Fruit fly (Drosophila melanogaster) whole organism, embryonic: Measurements from ENCODE around the gene CG8952.

Source experiments
- CG10565 ChIP-seq: fragments of 200-800 bp; sonication (Bioruptor generic); optimal IDR thresholded peaks from 3 replicates; lab custom pipeline; 2016; ENCODE audit warnings: missing biosample characterization, mild to moderate bottlenecking, missing genetic modification characterization
- CG11247 ChIP-seq: fragments of 200-800 bp; sonication (Bioruptor generic); IDR thresholded peaks from 2 replicates; pipeline ENCODE4 v1.3.6; 2022; ENCODE audit warnings: missing biosample characterization, missing genetic modification characterization
- CG13894 ChIP-seq: fragments of 200-800 bp; sonication (Bioruptor generic); optimal IDR thresholded peaks from 3 replicates; lab custom pipeline; 2018; ENCODE audit warnings: missing biosample characterization, mild to moderate bottlenecking, missing genetic modification characterization, moderate library complexity
- CG15073 ChIP-seq: fragments of 200-800 bp; sonication (Bioruptor generic); optimal IDR thresholded peaks from 2 replicates; lab custom pipeline; 2016; ENCODE audit warnings: missing biosample characterization, missing genetic modification characterization
- CG1602 ChIP-seq: fragments of 200-800 bp; sonication (Bioruptor generic); optimal IDR thresholded peaks from 3 replicates; lab custom pipeline; 2016; ENCODE audit warnings: missing biosample characterization, missing genetic modification characterization
- CG17186 ChIP-seq: fragments of 200-800 bp; sonication (Bioruptor generic); optimal IDR thresholded peaks from 3 replicates; lab custom pipeline; 2017; ENCODE audit warnings: missing biosample characterization, missing genetic modification reagents, missing genetic modification characterization
- CG17612 ChIP-seq: fragments of 200-800 bp; sonication (Bioruptor generic); IDR thresholded peaks from 2 replicates; pipeline ENCODE4 v1.3.6; 2022; ENCODE audit warnings: missing biosample characterization, missing genetic modification characterization
- CG32767 ChIP-seq: fragments of 200-800 bp; sonication (Bioruptor generic); IDR thresholded peaks from 2 replicates; pipeline ENCODE4 v1.3.6; 2022; ENCODE audit warnings: missing biosample characterization, missing genetic modification characterization
- CG3838 ChIP-seq: fragments of 200-800 bp; sonication (Bioruptor generic); optimal IDR thresholded peaks from 3 replicates; lab custom pipeline; 2016; ENCODE audit warnings: missing biosample characterization, missing genetic modification characterization
- CG3995 ChIP-seq: fragments of 200-800 bp; sonication (Bioruptor generic); optimal IDR thresholded peaks from 3 replicates; lab custom pipeline; 2016; ENCODE audit warnings: missing biosample characterization, missing genetic modification characterization
- CG43689 ChIP-seq: fragments of 200-800 bp; sonication (Bioruptor generic); IDR thresholded peaks from 2 replicates; pipeline ENCODE4 v1.3.6; 2022; ENCODE audit warnings: missing biosample characterization, missing genetic modification characterization
- CG4404 ChIP-seq: fragments of 200-800 bp; sonication (Bioruptor generic); IDR thresholded peaks from 2 replicates; pipeline ENCODE4 v1.3.6; 2022; ENCODE audit warnings: missing biosample characterization, missing genetic modification characterization
- CG4707 ChIP-seq: fragments of 200-800 bp; sonication (Bioruptor generic); optimal IDR thresholded peaks from 2 replicates; lab custom pipeline; 2018; ENCODE audit warnings: missing biosample characterization, mild to moderate bottlenecking, missing genetic modification characterization, moderate library complexity
- CG7963 ChIP-seq: fragments of 200-800 bp; sonication (Bioruptor generic); IDR thresholded peaks from 3 replicates; pipeline ENCODE4 v1.3.6; 2022; ENCODE audit warnings: missing biosample characterization, missing genetic modification characterization; ENCODE audit not compliant: partially characterized antibody
- CG8478 ChIP-seq: fragments of >200 bp; optimal IDR thresholded peaks from 2 replicates; lab custom pipeline; 2018
- CG8944 ChIP-seq: fragments of 200-800 bp; sonication (Bioruptor generic); optimal IDR thresholded peaks from 3 replicates; lab custom pipeline; 2016; ENCODE audit warnings: missing biosample characterization, missing genetic modification characterization
- CG9932 ChIP-seq: fragments of 200-800 bp; sonication (Bioruptor generic); IDR thresholded peaks from 2 replicates; pipeline ENCODE4 v1.3.6; 2022; ENCODE audit warnings: missing biosample characterization, missing genetic modification characterization
- CrebB ChIP-seq: fragments of 200-800 bp; sonication (Bioruptor generic); optimal IDR thresholded peaks from 3 replicates; lab custom pipeline; 2018; ENCODE audit warnings: missing biosample characterization, mild to moderate bottlenecking, missing genetic modification characterization
- Deaf1 ChIP-seq: fragments of 200-800 bp; optimal IDR thresholded peaks from 3 replicates; lab custom pipeline; 2019; ENCODE audit warnings: missing biosample characterization, mild to moderate bottlenecking, missing genetic modification characterization, moderate library complexity
- HLHmδ ChIP-seq: fragments of 200-800 bp; sonication (Bioruptor generic); optimal IDR thresholded peaks from 2 replicates; lab custom pipeline; 2018; ENCODE audit warnings: missing biosample characterization, mild to moderate bottlenecking, missing genetic modification characterization, moderate library complexity
- Hr51 ChIP-seq, 2 experiments: fragments of 200-800 bp; sonication (Bioruptor generic); optimal IDR thresholded peaks; 2 replicates in 1 of 2; 3 replicates in 1 of 2; lab custom pipeline; 2016 to 2018; ENCODE audit warnings: missing biosample characterization in 2 of 2, missing genetic modification characterization in 2 of 2, mild to moderate bottlenecking in 1 of 2, moderate library complexity in 1 of 2
- MBD-R2 ChIP-seq: fragments of 200-800 bp; sonication (Bioruptor generic); IDR thresholded peaks from 2 replicates; pipeline ENCODE4 v1.3.6; 2022; ENCODE audit warnings: missing biosample characterization, missing genetic modification characterization
- MESR4 ChIP-seq: fragments of 200-800 bp; sonication (Bioruptor generic); optimal IDR thresholded peaks from 2 replicates; lab custom pipeline; 2018; ENCODE audit warnings: missing biosample characterization, mild to moderate bottlenecking, missing genetic modification characterization, moderate library complexity
- Max ChIP-seq: fragments of 200-800 bp; sonication (Bioruptor generic); optimal IDR thresholded peaks from 2 replicates; lab custom pipeline; 2016; ENCODE audit warnings: missing biosample characterization, mild to moderate bottlenecking, missing genetic modification characterization
- Poxn ChIP-seq: fragments of 200-800 bp; sonication (Bioruptor generic); IDR thresholded peaks from 2 replicates; pipeline ENCODE4 v1.3.6; 2022; ENCODE audit warnings: missing biosample characterization, missing genetic modification characterization
- Ravus ChIP-seq: fragments of 200-800 bp; sonication (Bioruptor generic); IDR thresholded peaks from 2 replicates; pipeline ENCODE4 v1.3.6; 2022; ENCODE audit warnings: missing biosample characterization, missing genetic modification characterization
- Sin3A ChIP-seq: fragments of >200 bp; optimal IDR thresholded peaks from 2 replicates; lab custom pipeline; 2018
- Tbp ChIP-seq: fragments of >200 bp; optimal IDR thresholded peaks from 2 replicates; lab custom pipeline; 2018; ENCODE audit warnings: missing biosample characterization, missing genetic modification characterization
- al ChIP-seq: fragments of 200-800 bp; sonication (Bioruptor generic); IDR thresholded peaks from 2 replicates; pipeline ENCODE4 v1.3.6; 2022; ENCODE audit warnings: missing biosample characterization, missing genetic modification characterization
- aop ChIP-seq: fragments of 200-800 bp; sonication (Bioruptor generic); IDR thresholded peaks from 2 replicates; pipeline ENCODE4 v1.3.6; 2022; ENCODE audit warnings: missing biosample characterization, missing genetic modification characterization
- bigmax ChIP-seq: fragments of 200-800 bp; sonication (Bioruptor generic); optimal IDR thresholded peaks from 2 replicates; lab custom pipeline; 2018; ENCODE audit warnings: missing biosample characterization, mild to moderate bottlenecking, missing genetic modification characterization
- bowl ChIP-seq: fragments of 200-800 bp; sonication (Bioruptor generic); IDR thresholded peaks from 2 replicates; pipeline ENCODE4 v1.3.6; 2022; ENCODE audit warnings: missing biosample characterization, missing genetic modification characterization
- br ChIP-seq: fragments of >200 bp; optimal IDR thresholded peaks from 2 replicates; lab custom pipeline; 2017
- cato ChIP-seq: fragments of 200-800 bp; sonication (Bioruptor generic); optimal IDR thresholded peaks from 2 replicates; lab custom pipeline; 2016; ENCODE audit warnings: missing biosample characterization, missing genetic modification characterization, borderline replicate concordance
- chm ChIP-seq: fragments of 200-800 bp; sonication (Bioruptor generic); IDR thresholded peaks from 2 replicates; pipeline ENCODE4 v1.3.6; 2022; ENCODE audit warnings: missing biosample characterization, missing genetic modification characterization
- crol ChIP-seq: fragments of 200-800 bp; sonication (Bioruptor generic); IDR thresholded peaks from 2 replicates; pipeline ENCODE4 v1.3.6; 2022; ENCODE audit warnings: missing biosample characterization, missing genetic modification characterization
- dati ChIP-seq: fragments of 200-800 bp; sonication (Bioruptor generic); IDR thresholded peaks from 2 replicates; pipeline ENCODE4 v1.3.6; 2022; ENCODE audit warnings: missing biosample characterization, missing genetic modification characterization
- ems ChIP-seq: fragments of 200-800 bp; sonication (Bioruptor generic); optimal IDR thresholded peaks from 3 replicates; lab custom pipeline; 2016; ENCODE audit warnings: missing biosample characterization, missing genetic modification characterization
- ewg ChIP-seq: fragments of 200-800 bp; sonication (Bioruptor generic); optimal IDR thresholded peaks from 3 replicates; lab custom pipeline; 2017; ENCODE audit warnings: mild to moderate bottlenecking, missing biosample characterization, missing genetic modification reagents, missing genetic modification characterization
- fd102C ChIP-seq: fragments of 200-800 bp; sonication (Bioruptor generic); optimal IDR thresholded peaks from 2 replicates; lab custom pipeline; 2018; ENCODE audit warnings: missing biosample characterization, mild to moderate bottlenecking, missing genetic modification characterization, moderate library complexity
- gro ChIP-seq: fragments of 200-800 bp; sonication (Bioruptor generic); optimal IDR thresholded peaks from 2 replicates; lab custom pipeline; 2016; ENCODE audit warnings: missing biosample characterization, missing genetic modification characterization
- hth ChIP-seq: fragments of >200 bp; optimal IDR thresholded peaks from 2 replicates; lab custom pipeline; 2017; ENCODE audit warnings: inconsistent platforms
- ind ChIP-seq: fragments of 200-800 bp; sonication (Bioruptor generic); optimal IDR thresholded peaks from 3 replicates; lab custom pipeline; 2016; ENCODE audit warnings: missing biosample characterization, missing genetic modification characterization
- knrl ChIP-seq: fragments of 200-800 bp; sonication (Bioruptor generic); IDR thresholded peaks from 3 replicates; pipeline ENCODE4 v1.3.6; 2022; ENCODE audit warnings: missing biosample characterization, missing genetic modification characterization; ENCODE audit not compliant: partially characterized antibody
- lab ChIP-seq: fragments of 200-800 bp; sonication (Bioruptor generic); optimal IDR thresholded peaks from 3 replicates; lab custom pipeline; 2017; ENCODE audit warnings: missing biosample characterization, missing genetic modification characterization, mild to moderate bottlenecking, moderate library complexity, missing genetic modification reagents
- mam ChIP-seq: fragments of 200-800 bp; sonication (Bioruptor generic); optimal IDR thresholded peaks from 3 replicates; lab custom pipeline; 2016; ENCODE audit warnings: missing biosample characterization, missing genetic modification characterization
- pfk ChIP-seq: fragments of 200-800 bp; sonication (Bioruptor generic); optimal IDR thresholded peaks from 2 replicates; lab custom pipeline; 2018; ENCODE audit warnings: missing biosample characterization, mild to moderate bottlenecking, missing genetic modification characterization, moderate library complexity
- salm ChIP-seq: fragments of 200-800 bp; sonication (Bioruptor generic); optimal IDR thresholded peaks from 2 replicates; lab custom pipeline; 2018; ENCODE audit warnings: missing biosample characterization, mild to moderate bottlenecking, missing genetic modification characterization
- shn ChIP-seq: fragments of 200-800 bp; sonication (Bioruptor generic); optimal IDR thresholded peaks from 3 replicates; lab custom pipeline; 2016; ENCODE audit warnings: missing biosample characterization, missing genetic modification characterization
- sqz ChIP-seq: fragments of 200-800 bp; sonication (Bioruptor generic); optimal IDR thresholded peaks from 3 replicates; lab custom pipeline; 2018; ENCODE audit warnings: missing biosample characterization, mild to moderate bottlenecking, missing genetic modification characterization
- tna ChIP-seq: fragments of 200-800 bp; sonication (Bioruptor generic); IDR thresholded peaks from 2 replicates; pipeline ENCODE4 v1.3.6; 2022; ENCODE audit warnings: missing biosample characterization, missing genetic modification characterization; ENCODE audit not compliant: partially characterized antibody
- toy ChIP-seq: fragments of 200-800 bp; sonication (Bioruptor generic); IDR thresholded peaks from 2 replicates; pipeline ENCODE4 v1.3.6; 2022; ENCODE audit warnings: missing biosample characterization, missing genetic modification characterization

The CG8952 gene

DNA sequence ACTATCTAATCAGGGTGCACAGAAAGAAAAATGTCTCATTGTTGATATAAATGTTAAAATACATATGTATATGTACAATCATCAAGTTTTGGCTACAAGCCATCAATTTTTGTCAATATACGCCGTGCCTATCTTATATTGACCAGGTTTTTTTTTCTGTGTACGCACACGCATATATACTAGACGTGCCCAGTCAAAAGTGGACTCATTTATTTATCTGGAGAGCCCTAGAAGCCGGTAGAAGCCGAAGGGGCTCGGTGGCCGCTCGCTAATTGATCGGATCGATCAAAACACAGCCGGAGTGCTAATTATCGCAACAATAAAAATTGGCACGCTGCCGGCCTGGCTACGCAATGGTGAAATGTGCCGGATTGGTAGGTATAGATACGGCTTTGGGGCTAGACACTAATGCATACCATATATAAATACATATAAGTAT, 25.9 kb downstream of the CG8952 start (continued):
- TF ChIP-seq toy (0 out of 2 replicates have a peak, but pooled peaks have one; percentile 40), ind (GFP tag; lab: Kevin White, UChicago) (peak; percentile 67), knrl (no peak), chm (peak; percentile 62; the same call in 1 of the 2 replicates), Tbp (GFP tag; lab: Kevin White, UChicago) (no peak), br (no peak), CG43689 (GFP tag; lab: Robert Waterston, UW) (peak; percentile 59), MBD-R2 (GFP tag; lab: Robert Waterston, UW) (peak; percentile 60; the same call in 1 of the 2 replicates), CG8478 (lab: Kevin White, UChicago) (no peak), CG17612 (GFP tag; lab: Robert Waterston, UW) (peak; percentile 55; the same call in 1 of the 2 replicates), CrebB (peak; percentile 50), CG1602 (GFP tag; lab: Kevin White, UChicago) (peak; percentile 59), dati (peak; percentile 31; the same call in 1 of the 2 replicates), shn (GFP tag; lab: Kevin White, UChicago) (no peak), aop (GFP tag; lab: Robert Waterston, UW) (no peak), lab (GFP tag; lab: Kevin White, UChicago) (peak; percentile 90), MESR4 (GFP tag; lab: Kevin White, UChicago) (no peak), cato (GFP tag; lab: Kevin White, UChicago) (peak; percentile 29), CG17186 (no peak), CG15073 (GFP tag; lab: Kevin White, UChicago) (no peak), CG3838 (GFP tag; lab: Kevin White, UChicago) (peak; percentile 6), sqz (GFP tag; lab: Kevin White, UChicago) (no peak), Sin3A (lab: Kevin White, UChicago) (no peak), CG8944 (GFP tag; lab: Kevin White, UChicago) (peak; percentile 75), CG11247 (peak; percentile 64), CG3995 (GFP tag; lab: Kevin White, UChicago) (peak; percentile 14), ems (peak; percentile 66), ewg (GFP tag; lab: Kevin White, UChicago) (peak; percentile 33), CG10565 (GFP tag; lab: Kevin White, UChicago) (no peak), CG9932 (GFP tag; lab: Robert Waterston, UW) (peak; percentile 87), CG7963 (no peak), Poxn (GFP tag; lab: Robert Waterston, UW) (0 out of 2 replicates have a peak, but pooled peaks have one; percentile 30), al (peak; percentile 66; the same call in 1 of the 2 replicates), pfk (no peak), CG13894 (peak; percentile 79), crol (GFP tag; lab: Robert Waterston, UW) (no peak), bowl (GFP tag; lab: Robert Waterston, UW) (no peak; the same call in 1 of the 2 replicates), Max (GFP tag; lab: Kevin White, UChicago) (peak; percentile 20), CG4404 (peak; percentile 50), CG32767 (GFP tag; lab: Robert Waterston, UW) (no peak), tna (no peak), salm (peak; percentile 55), Deaf1 (peak; percentile 77), HLHmδ (GFP tag; lab: Kevin White, UChicago) (no peak), Hr51 (GFP tag; optimal IDR thresholded peaks at IDR 0.05; lab: Kevin White, UChicago) (peak; percentile 46 to 72), hth (lab: Kevin White, UChicago) (no peak), mam (GFP tag; lab: Kevin White, UChicago) (peak; percentile 69), Ravus (no peak), gro (peak; percentile 87), fd102C (no peak), CG4707 (peak; percentile 14), bigmax (GFP tag; lab: Kevin White, UChicago) (peak; percentile 21)
